Fruit fly (Drosophila melanogaster): Measurements from ENCODE around the gene CG31960.

Gene CG31960

dm6 chr2L:3784268-3784997 is at the start of gene CG31960:
Gene CG31960, plus strand, starts transcription at chr2L:3784947.
- TF ChIP-seq CTCF (optimal IDR thresholded peaks at IDR 0.05) (no peak), CG8478 (optimal IDR thresholded peaks at IDR 0.05) (no peak)

- TF ChIP-seq CTCF (optimal IDR thresholded peaks at IDR 0.05) (no peak), CG8478 (optimal IDR thresholded peaks at IDR 0.05) (no peak)
Measured at dm6 chr2L:3737003-3737662, 47.6 kb upstream of the CG31960 start.

- no peak for TF ChIP-seq CG8478 (optimal IDR thresholded peaks at IDR 0.05)
- no peak for TF ChIP-seq CTCF (optimal IDR thresholded peaks at IDR 0.05)
Measured at dm6 chr2L:3737682-3738081, 47.1 kb upstream of the CG31960 start.

- no peak for TF ChIP-seq CTCF (optimal IDR thresholded peaks at IDR 0.05)
- no peak for TF ChIP-seq CG8478 (optimal IDR thresholded peaks at IDR 0.05)
Measured at dm6 chr2L:3740443-3740842, 44.3 kb upstream of the CG31960 start.

dm6 chr2L:3748691-3749090 is 36.1 kb upstream of the CG31960 start:
- TF ChIP-seq CG8478 (optimal IDR thresholded peaks at IDR 0.05), result no peak
- no peak for TF ChIP-seq CTCF (optimal IDR thresholded peaks at IDR 0.05)

dm6 chr2L:3754835-3755547 is 29.8 kb upstream of the CG31960 start:
- TF ChIP-seq CTCF (optimal IDR thresholded peaks at IDR 0.05), result no peak
- TF ChIP-seq CG8478 (optimal IDR thresholded peaks at IDR 0.05), result no peak

- TF ChIP-seq CTCF (optimal IDR thresholded peaks at IDR 0.05), result no peak
- TF ChIP-seq CG8478 (optimal IDR thresholded peaks at IDR 0.05), result no peak
Measured at dm6 chr2L:3756831-3757351, 27.9 kb upstream of the CG31960 start, which contains the start of gene CG43707. Gene CG43707, plus strand, starts transcription at chr2L:3757256.

dm6 chr2L:3765194-3765593 is 19.6 kb upstream of the CG31960 start, which contains the start of gene CG43703:
Gene CG43703, plus strand, starts transcription at chr2L:3765494.
- TF ChIP-seq CTCF (optimal IDR thresholded peaks at IDR 0.05) (no peak), CG8478 (optimal IDR thresholded peaks at IDR 0.05) (no peak)

dm6 chr2L:3769718-3770461 is 14.9 kb upstream of the CG31960 start:
- TF ChIP-seq CG8478 (optimal IDR thresholded peaks at IDR 0.05) (no peak), CTCF (optimal IDR thresholded peaks at IDR 0.05) (no peak)

- TF ChIP-seq CTCF (optimal IDR thresholded peaks at IDR 0.05), result peak in 1 of 2 experiments; percentile 20
- no peak for TF ChIP-seq CG8478 (optimal IDR thresholded peaks at IDR 0.05)
Measured at dm6 chr2L:3771109-3772067, 13.4 kb upstream of the CG31960 start, which contains the start of gene bowl. Gene bowl, plus strand, starts transcription at chr2L:3771700.

dm6 chr2L:3772068-3772428 is 12.7 kb upstream of the CG31960 start:
- TF ChIP-seq CG8478 (optimal IDR thresholded peaks at IDR 0.05), result no peak
- TF ChIP-seq CTCF (optimal IDR thresholded peaks at IDR 0.05), result peak in 1 of 2 experiments; percentile 3

- no peak for TF ChIP-seq CG8478 (optimal IDR thresholded peaks at IDR 0.05)
Measured at dm6 chr2L:3772599-3772936, 12.2 kb upstream of the CG31960 start.

dm6 chr2L:3772937-3773623 is 11.7 kb upstream of the CG31960 start:
- no peak for TF ChIP-seq CTCF (optimal IDR thresholded peaks at IDR 0.05)
- no peak for TF ChIP-seq CG8478 (optimal IDR thresholded peaks at IDR 0.05)

Measured in S2 (cell line).